Fruit fly (Drosophila melanogaster) whole organism, prepupa: ENCODE data around the gene CG14107.

Source experiments
- Blimp-1 ChIP-seq: fragments of 200-800 bp; sonication (Bioruptor generic); optimal IDR thresholded peaks from 3 replicates; lab custom pipeline; 2017; ENCODE audit warnings: missing biosample characterization, missing genetic modification characterization, mild to moderate bottlenecking, moderate library complexity, missing genetic modification reagents
- CG10631 ChIP-seq: fragments of 200-800 bp; sonication (Bioruptor generic); optimal IDR thresholded peaks from 2 replicates; lab custom pipeline; 2016; ENCODE audit warnings: missing biosample characterization, missing genetic modification characterization
- CG10669 ChIP-seq: fragments of 200-800 bp; sonication (Bioruptor generic); optimal IDR thresholded peaks from 3 replicates; lab custom pipeline; 2018; ENCODE audit warnings: missing biosample characterization, mild to moderate bottlenecking, missing genetic modification characterization, moderate library complexity
- CG11294 ChIP-seq: fragments of 200-800 bp; sonication (Bioruptor generic); IDR thresholded peaks from 2 replicates; pipeline ENCODE4 v1.3.6; 2022; ENCODE audit warnings: missing biosample characterization, missing genetic modification characterization
- CG11762 ChIP-seq: fragments of 200-800 bp; sonication (Bioruptor generic); optimal IDR thresholded peaks from 3 replicates; lab custom pipeline; 2016; ENCODE audit warnings: missing biosample characterization, missing genetic modification characterization; ENCODE audit not compliant: insufficient read depth
- CG1621 ChIP-seq: fragments of 200-800 bp; sonication (Bioruptor generic); optimal IDR thresholded peaks from 3 replicates; lab custom pipeline; 2018; ENCODE audit warnings: missing biosample characterization, mild to moderate bottlenecking, missing genetic modification characterization
- CG16779 ChIP-seq: fragments of 200-800 bp; sonication (Bioruptor generic); optimal IDR thresholded peaks from 3 replicates; lab custom pipeline; 2017; ENCODE audit warnings: missing biosample characterization, mild to moderate bottlenecking, missing genetic modification characterization
- CG31627 ChIP-seq: fragments of 200-800 bp; sonication (Bioruptor generic); optimal IDR thresholded peaks from 3 replicates; lab custom pipeline; 2016; ENCODE audit warnings: missing biosample characterization, missing genetic modification characterization
- CG32006 ChIP-seq: fragments of 200-800 bp; sonication (Bioruptor generic); optimal IDR thresholded peaks from 3 replicates; lab custom pipeline; 2017; ENCODE audit warnings: missing biosample characterization, mild to moderate bottlenecking, missing genetic modification characterization
- CG34406 ChIP-seq: fragments of 200-800 bp; sonication (Bioruptor generic); optimal IDR thresholded peaks from 3 replicates; lab custom pipeline; 2016; ENCODE audit warnings: missing biosample characterization, missing genetic modification characterization
- CG3919 ChIP-seq: fragments of 200-800 bp; sonication (Bioruptor generic); optimal IDR thresholded peaks from 3 replicates; lab custom pipeline; 2016; ENCODE audit warnings: missing biosample characterization, missing genetic modification characterization
- CG4318 ChIP-seq: fragments of 200-800 bp; sonication (Bioruptor generic); optimal IDR thresholded peaks from 3 replicates; lab custom pipeline; 2017; ENCODE audit warnings: missing biosample characterization, mild to moderate bottlenecking, missing genetic modification characterization
- CG6163 ChIP-seq: fragments of 200-800 bp; sonication (Bioruptor generic); IDR thresholded peaks from 3 replicates; pipeline ENCODE4 v1.3.6; 2022; ENCODE audit warnings: missing biosample characterization, missing genetic modification characterization
- CG7368 ChIP-seq: fragments of 200-800 bp; sonication (Bioruptor generic); optimal IDR thresholded peaks from 3 replicates; lab custom pipeline; 2016; ENCODE audit warnings: missing biosample characterization, missing genetic modification characterization
- Eip75B ChIP-seq: fragments of 200-800 bp; sonication (Bioruptor generic); optimal IDR thresholded peaks from 3 replicates; lab custom pipeline; 2016; ENCODE audit warnings: missing biosample characterization, missing genetic modification characterization
- Eip78C ChIP-seq: fragments of 200-800 bp; sonication (Bioruptor generic); peaks from one replicate; lab custom pipeline; 2016; ENCODE audit warnings: missing biosample characterization, missing genetic modification characterization
- Gug ChIP-seq: fragments of 200-800 bp; sonication (Bioruptor generic); IDR thresholded peaks from 2 replicates; pipeline ENCODE4 v1.3.6; 2022; ENCODE audit warnings: missing biosample characterization, missing genetic modification characterization
- Hr39 ChIP-seq: fragments of 200-800 bp; sonication (Bioruptor generic); optimal IDR thresholded peaks from 2 replicates; lab custom pipeline; 2016; ENCODE audit warnings: missing biosample characterization, missing genetic modification characterization
- Lpt ChIP-seq: fragments of 200-800 bp; sonication (Bioruptor generic); optimal IDR thresholded peaks from 3 replicates; lab custom pipeline; 2016; ENCODE audit warnings: missing biosample characterization, missing genetic modification characterization
- Met ChIP-seq: fragments of 200-800 bp; sonication (Bioruptor generic); optimal IDR thresholded peaks from 3 replicates; lab custom pipeline; 2016; ENCODE audit warnings: missing biosample characterization, missing genetic modification characterization
- Smox ChIP-seq: fragments of 200-800 bp; sonication (Bioruptor generic); optimal IDR thresholded peaks from 3 replicates; lab custom pipeline; 2016; ENCODE audit warnings: missing biosample characterization, missing genetic modification characterization
- Sox102F ChIP-seq: fragments of 200-800 bp; sonication (Bioruptor generic); optimal IDR thresholded peaks from 2 replicates; lab custom pipeline; 2016; ENCODE audit warnings: missing biosample characterization, mild to moderate bottlenecking, missing genetic modification characterization
- Sox14 ChIP-seq: fragments of 200-800 bp; sonication (Bioruptor generic); optimal IDR thresholded peaks from 3 replicates; lab custom pipeline; 2016; ENCODE audit warnings: missing biosample characterization, missing genetic modification characterization
- achi ChIP-seq: fragments of 200-800 bp; sonication (Bioruptor generic); optimal IDR thresholded peaks from 3 replicates; lab custom pipeline; 2016; ENCODE audit warnings: missing biosample characterization, missing genetic modification characterization
- cyc ChIP-seq: fragments of 200-800 bp; sonication (Bioruptor generic); optimal IDR thresholded peaks from 3 replicates; lab custom pipeline; 2016; ENCODE audit warnings: missing biosample characterization, missing genetic modification characterization
- dac ChIP-seq: fragments of 200-800 bp; sonication (Bioruptor generic); optimal IDR thresholded peaks from 2 replicates; lab custom pipeline; 2017; ENCODE audit warnings: missing biosample characterization, mild to moderate bottlenecking, missing genetic modification characterization
- eg ChIP-seq: fragments of 200-800 bp; sonication (Bioruptor generic); IDR thresholded peaks from 3 replicates; pipeline ENCODE4 v1.3.6; 2022; ENCODE audit warnings: missing biosample characterization, missing genetic modification characterization
- esn ChIP-seq: fragments of 200-800 bp; sonication (Bioruptor generic); optimal IDR thresholded peaks from 2 replicates; lab custom pipeline; 2016; ENCODE audit warnings: missing biosample characterization, mild to moderate bottlenecking, missing genetic modification characterization, moderate library complexity
- fd85E ChIP-seq: fragments of 200-800 bp; sonication (Bioruptor generic); optimal IDR thresholded peaks from 3 replicates; lab custom pipeline; 2016; ENCODE audit warnings: missing biosample characterization, missing genetic modification characterization
- lz ChIP-seq: fragments of 200-800 bp; sonication (Bioruptor generic); optimal IDR thresholded peaks from 3 replicates; lab custom pipeline; 2016; ENCODE audit warnings: missing biosample characterization, missing genetic modification characterization
- net ChIP-seq: fragments of 200-800 bp; sonication (Bioruptor generic); optimal IDR thresholded peaks from 3 replicates; lab custom pipeline; 2016; ENCODE audit warnings: missing biosample characterization, missing genetic modification characterization
- pdm3 ChIP-seq: fragments of 200-800 bp; sonication (Bioruptor generic); optimal IDR thresholded peaks from 3 replicates; lab custom pipeline; 2016; ENCODE audit warnings: missing biosample characterization, missing genetic modification characterization
- spab ChIP-seq: fragments of 200-800 bp; sonication (Bioruptor generic); optimal IDR thresholded peaks from 2 replicates; lab custom pipeline; 2017; ENCODE audit warnings: missing biosample characterization, mild to moderate bottlenecking, missing genetic modification characterization, missing genetic modification reagents
- svp ChIP-seq: fragments of 200-800 bp; sonication (Bioruptor generic); peaks from one replicate; lab custom pipeline; 2016; ENCODE audit warnings: missing biosample characterization, missing genetic modification characterization

Gene CG14107

dm6 chr3L:13420212-13420611, 39.1 kb upstream of the CG14107 start:
- TF ChIP-seq Sox102F (GFP tag; lab: Kevin White, UChicago), result no peak
- no peak for TF ChIP-seq Eip75B (GFP tag; lab: Kevin White, UChicago)
- TF ChIP-seq achi (GFP tag; lab: Kevin White, UChicago), result no peak
- no peak for TF ChIP-seq CG34406
- TF ChIP-seq cyc (GFP tag; lab: Kevin White, UChicago), result no peak
- TF ChIP-seq svp, result no peak
- no peak for TF ChIP-seq fd85E (GFP tag; lab: Kevin White, UChicago)
- TF ChIP-seq CG10669 (GFP tag; lab: Kevin White, UChicago), result no peak
- no peak for TF ChIP-seq CG6163

- peak; percentile 42 for TF ChIP-seq svp
- peak; percentile 43 for TF ChIP-seq CG1621 (tag; lab: Kevin White, UChicago)
- TF ChIP-seq net (GFP tag; lab: Kevin White, UChicago), result no peak
Observed at dm6 chr3L:13412886-13413224, 31.7 kb upstream of the CG14107 start.

dm6 chr3L:13412200-13412885, 31.2 kb upstream of the CG14107 start, which contains the start of the genes CG10222 and flr:
Gene CG10222, minus strand, starts transcription at chr3L:13412453.
Gene flr, plus strand, starts transcription at chr3L:13412843.
- TF ChIP-seq CG4318 (GFP tag; lab: Kevin White, UChicago) (no peak), eg (0 out of 3 replicates have a peak, but pooled peaks have one; percentile 15), CG16779 (tag; lab: Kevin White, UChicago) (no peak), pdm3 (no peak), CG11762 (peak; percentile 16), lz (GFP tag; lab: Kevin White, UChicago) (peak; percentile 22), CG1621 (tag; lab: Kevin White, UChicago) (no peak), Met (GFP tag; lab: Kevin White, UChicago) (peak; percentile 24), dac (no peak), Sox14 (GFP tag; lab: Kevin White, UChicago) (peak; percentile 36), Hr39 (GFP tag; lab: Kevin White, UChicago) (peak; percentile 7), cyc (GFP tag; lab: Kevin White, UChicago) (peak; percentile 29), Lpt (GFP tag; lab: Kevin White, UChicago) (peak; percentile 26), svp (peak; percentile 41), CG7368 (GFP tag; lab: Kevin White, UChicago) (peak; percentile 3), CG3919 (GFP tag; lab: Kevin White, UChicago) (peak; percentile 24), CG10631 (GFP tag; lab: Kevin White, UChicago) (no peak), CG34406 (peak; percentile 24), CG32006 (no peak)

dm6 chr3L:13410999-13411398, 29.9 kb upstream of the CG14107 start:
- no peak for TF ChIP-seq svp
- no peak for TF ChIP-seq spab (GFP tag; lab: Kevin White, UChicago)
- no peak for TF ChIP-seq Blimp-1 (GFP tag; lab: Kevin White, UChicago)
- peak; percentile 26 for TF ChIP-seq lz (GFP tag; lab: Kevin White, UChicago)
- TF ChIP-seq cyc (GFP tag; lab: Kevin White, UChicago), result peak; percentile 37
- TF ChIP-seq CG11294 (GFP tag; lab: Robert Waterston, UW), result no peak
- TF ChIP-seq CG10631 (GFP tag; lab: Kevin White, UChicago), result peak; percentile 15
- TF ChIP-seq Hr39 (GFP tag; lab: Kevin White, UChicago), result peak; percentile 38
- peak; percentile 100 for TF ChIP-seq CG1621 (tag; lab: Kevin White, UChicago)
- no peak for TF ChIP-seq Smox
- TF ChIP-seq Gug (GFP tag; lab: Robert Waterston, UW), result no peak
- no peak for TF ChIP-seq CG32006
- TF ChIP-seq esn (GFP tag; lab: Kevin White, UChicago), result peak; percentile 51
- peak; percentile 5 for TF ChIP-seq Met (GFP tag; lab: Kevin White, UChicago)
- peak; percentile 53 for TF ChIP-seq CG31627 (GFP tag; lab: Kevin White, UChicago)
- TF ChIP-seq Eip78C, result peak; percentile 17
